Worm (Caenorhabditis elegans) whole organism, late embryonic: Measurements from ENCODE around the gene fbxa-73.
A peak's percentile ranks its signal among the peaks of the same experiment; 100 is the strongest.

ENCODE experiments used
- C08G9.2 ChIP-seq: sonication (generic microtip); optimal IDR thresholded peaks from 2 replicates; lab custom pipeline; 2016; ENCODE audit warnings: mild to moderate bottlenecking, missing genetic modification characterization, moderate library complexity, missing compliant biosample characterization
- ceh-18 ChIP-seq: sonication (generic microtip); optimal IDR thresholded peaks from 2 replicates; lab custom pipeline; 2016; ENCODE audit warnings: missing genetic modification characterization, missing compliant biosample characterization
- ceh-19 ChIP-seq: fragments of 200-800 bp; sonication (Bioruptor generic); optimal IDR thresholded peaks from 2 replicates; lab custom pipeline; 2018; ENCODE audit warnings: mild to moderate bottlenecking, missing genetic modification characterization, missing compliant biosample characterization
- ceh-30 ChIP-seq: fragments of 150-350 bp; optimal IDR thresholded peaks from 2 replicates; lab custom pipeline; 2014; ENCODE audit warnings: missing biosample characterization, missing genetic modification characterization
- ceh-34 ChIP-seq: sonication (generic microtip); optimal IDR thresholded peaks from 2 replicates; lab custom pipeline; 2016; ENCODE audit warnings: mild to moderate bottlenecking, missing genetic modification characterization, missing compliant biosample characterization
- ceh-45 ChIP-seq: fragments of 200-800 bp; sonication (Bioruptor generic); IDR thresholded peaks from 2 replicates; pipeline ENCODE4 v1.3.6; 2022; ENCODE audit warnings: missing genetic modification reagents, missing genetic modification characterization, missing compliant biosample characterization
- ceh-48 ChIP-seq: sonication (generic microtip); optimal IDR thresholded peaks from 2 replicates; lab custom pipeline; 2016; ENCODE audit warnings: missing genetic modification characterization, inconsistent platforms, missing compliant biosample characterization
- ceh-6 ChIP-seq: fragments of 200-800 bp; sonication (Bioruptor generic); optimal IDR thresholded peaks from 2 replicates; lab custom pipeline; 2018; ENCODE audit warnings: mild to moderate bottlenecking, missing genetic modification characterization, missing compliant biosample characterization
- ceh-9 ChIP-seq: sonication (generic microtip); optimal IDR thresholded peaks from 2 replicates; lab custom pipeline; 2016; ENCODE audit warnings: mild to moderate bottlenecking, missing genetic modification characterization, inconsistent platforms, missing compliant biosample characterization
- che-1 ChIP-seq: sonication (generic microtip); optimal IDR thresholded peaks from 2 replicates; lab custom pipeline; 2016; ENCODE audit warnings: mild to moderate bottlenecking, missing genetic modification characterization, missing compliant biosample characterization
- dve-1 ChIP-seq: sonication (generic microtip); optimal IDR thresholded peaks from 2 replicates; lab custom pipeline; 2017; ENCODE audit warnings: antibody characterized with exemption, mild to moderate bottlenecking, missing genetic modification characterization, missing compliant biosample characterization
- elt-2 ChIP-seq: sonication (generic microtip); optimal IDR thresholded peaks from 2 replicates; lab custom pipeline; 2016; ENCODE audit warnings: missing genetic modification reagents, missing genetic modification characterization, missing compliant biosample characterization
- elt-4 ChIP-seq: sonication (generic microtip); optimal IDR thresholded peaks from 2 replicates; lab custom pipeline; 2016; ENCODE audit warnings: missing genetic modification characterization, missing compliant biosample characterization
- ets-4 ChIP-seq: sonication (generic microtip); optimal IDR thresholded peaks from 2 replicates; lab custom pipeline; 2016; ENCODE audit warnings: missing genetic modification characterization, missing compliant biosample characterization
- eyg-1 ChIP-seq: sonication (generic microtip); optimal IDR thresholded peaks from 2 replicates; lab custom pipeline; 2016; ENCODE audit warnings: missing genotype, missing genetic modification characterization, missing compliant biosample characterization
- fkh-6 ChIP-seq: sonication (generic microtip); optimal IDR thresholded peaks from 2 replicates; lab custom pipeline; 2016; ENCODE audit warnings: missing genetic modification characterization, missing compliant biosample characterization
- gmeb-2 ChIP-seq: sonication (generic microtip); optimal IDR thresholded peaks from 2 replicates; lab custom pipeline; 2016; ENCODE audit warnings: missing genetic modification characterization, inconsistent platforms, missing compliant biosample characterization
- hlh-15 ChIP-seq: sonication (generic microtip); optimal IDR thresholded peaks from 2 replicates; lab custom pipeline; 2016; ENCODE audit warnings: missing genetic modification characterization, missing compliant biosample characterization
- hlh-6 ChIP-seq: sonication (generic microtip); optimal IDR thresholded peaks from 2 replicates; lab custom pipeline; 2016; ENCODE audit warnings: missing genotype, missing genetic modification characterization, missing compliant biosample characterization
- lin-11 ChIP-seq: fragments of 200-800 bp; sonication (Bioruptor generic); optimal IDR thresholded peaks from 2 replicates; lab custom pipeline; 2018; ENCODE audit warnings: mild to moderate bottlenecking, missing genetic modification characterization, missing compliant biosample characterization
- madf-2 ChIP-seq: sonication (generic microtip); optimal IDR thresholded peaks from 2 replicates; lab custom pipeline; 2017; ENCODE audit warnings: missing genetic modification characterization, missing compliant biosample characterization
- mec-3 ChIP-seq: sonication (generic microtip); optimal IDR thresholded peaks from 2 replicates; lab custom pipeline; 2016; ENCODE audit warnings: borderline replicate concordance, missing genetic modification characterization, missing compliant biosample characterization
- nfya-1 ChIP-seq: sonication (generic microtip); optimal IDR thresholded peaks from 2 replicates; lab custom pipeline; 2017; ENCODE audit warnings: missing genetic modification characterization, mild to moderate bottlenecking, missing compliant biosample characterization, antibody characterized with exemption, moderate library complexity
- nhr-11 ChIP-seq: fragments of 150-350 bp; optimal IDR thresholded peaks from 2 replicates; lab custom pipeline; 2014; ENCODE audit warnings: missing biosample characterization, missing genetic modification characterization
- npax-4 ChIP-seq: sonication (generic microtip); optimal IDR thresholded peaks from 2 replicates; lab custom pipeline; 2016; ENCODE audit warnings: missing genetic modification characterization, missing compliant biosample characterization
- pha-4 ChIP-seq: fragments of 150-350 bp; optimal IDR thresholded peaks from 2 replicates; lab custom pipeline; 2018; ENCODE audit warnings: missing biosample characterization, missing genetic modification reagents, missing genetic modification characterization
- pqm-1 ChIP-seq: sonication (generic microtip); optimal IDR thresholded peaks from 2 replicates; lab custom pipeline; 2016; ENCODE audit warnings: missing genetic modification characterization, missing compliant biosample characterization
- sdc-2 ChIP-seq: sonication (generic microtip); optimal IDR thresholded peaks from 2 replicates; lab custom pipeline; 2016; ENCODE audit warnings: missing genotype, missing genetic modification characterization, missing compliant biosample characterization
- sox-2 ChIP-seq: fragments of 200-800 bp; sonication (Bioruptor generic); IDR thresholded peaks from 2 replicates; pipeline ENCODE4 v1.3.6; 2022; ENCODE audit warnings: missing genetic modification reagents, missing genetic modification characterization, missing compliant biosample characterization
- sox-4 ChIP-seq: sonication (generic microtip); optimal IDR thresholded peaks from 2 replicates; lab custom pipeline; 2017; ENCODE audit warnings: mild to moderate bottlenecking, missing genetic modification characterization, inconsistent platforms, missing compliant biosample characterization
- syd-9 ChIP-seq: sonication (generic microtip); optimal IDR thresholded peaks from 2 replicates; lab custom pipeline; 2016; ENCODE audit warnings: mild to moderate bottlenecking, missing genetic modification characterization, moderate library complexity, missing compliant biosample characterization
- ttx-3 ChIP-seq: sonication (generic microtip); optimal IDR thresholded peaks from 2 replicates; lab custom pipeline; 2016; ENCODE audit warnings: missing genetic modification reagents, missing genetic modification characterization, missing compliant biosample characterization
- unc-42 ChIP-seq: sonication (generic microtip); optimal IDR thresholded peaks from 2 replicates; lab custom pipeline; 2016; ENCODE audit warnings: missing genotype, missing genetic modification characterization, missing compliant biosample characterization
- unc-55 ChIP-seq: sonication (generic microtip); optimal IDR thresholded peaks from 2 replicates; lab custom pipeline; 2017; ENCODE audit warnings: missing biosample characterization, missing genetic modification reagents, missing genetic modification characterization
- ztf-16 ChIP-seq: sonication (generic microtip); optimal IDR thresholded peaks from 2 replicates; lab custom pipeline; 2017; ENCODE audit warnings: missing genetic modification characterization, missing compliant biosample characterization

Gene fbxa-73

DNA sequence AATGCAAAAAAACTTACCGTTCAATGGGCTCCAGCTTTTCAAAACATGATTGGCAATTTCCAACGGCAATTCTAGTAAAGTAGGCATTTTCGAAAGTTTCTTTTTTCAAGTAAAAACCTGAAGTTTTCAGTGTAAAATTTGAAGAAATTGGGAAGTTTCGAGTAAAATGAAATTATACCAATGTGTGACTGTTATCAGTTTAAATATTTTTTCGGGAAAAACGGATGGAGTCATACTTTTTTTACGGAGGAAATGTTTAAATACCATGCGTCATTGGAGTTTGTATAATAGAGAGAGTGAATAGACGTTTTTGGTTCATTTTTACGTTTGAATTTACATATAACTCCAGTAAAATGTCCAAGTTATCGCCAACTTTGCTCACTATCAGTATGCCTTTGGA lies 33.8 kb upstream of the fbxa-73 start, which contains the start of gene fbxa-12:
Gene fbxa-12 (plus strand): TSS at position 301 of the 400 bp plus-strand sequence.
- TF ChIP-seq ceh-34 (tag; lab: Kevin White, UChicago) (no peak), hlh-6 (tag; lab: Kevin White, UChicago) (no peak), ceh-6 (GFP tag; lab: Kevin White, UChicago) (no peak), sox-2 (GFP tag; lab: Robert Waterston, UW) (no peak), C08G9.2 (tag; lab: Kevin White, UChicago) (no peak), nfya-1 (no peak)

DNA sequence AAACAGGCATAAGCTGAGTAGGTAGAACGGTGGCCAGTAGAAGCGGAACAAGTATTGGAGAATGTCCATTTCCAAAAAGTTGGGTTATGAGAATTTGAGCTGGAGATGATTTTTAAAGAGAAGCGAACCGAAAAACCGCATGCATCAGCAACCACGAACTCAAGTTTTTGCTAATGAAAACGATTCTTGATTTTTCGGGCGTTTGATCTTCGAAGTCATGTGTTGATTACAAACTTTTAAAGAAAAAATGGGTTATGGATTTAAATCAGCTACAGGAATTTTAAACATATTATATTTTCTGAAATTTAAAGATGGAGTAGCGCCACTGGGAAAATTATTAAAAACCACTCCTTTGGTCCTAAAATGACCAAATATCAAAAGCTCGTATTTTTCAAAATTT lies 29.3 kb upstream of the fbxa-73 start, which contains the start of gene srd-65:
Gene srd-65 (minus strand): TSS at position 101 of the 400 bp plus-strand sequence.
- TF ChIP-seq syd-9 (tag; lab: Kevin White, UChicago) (no peak), gmeb-2 (tag; lab: Kevin White, UChicago) (no peak), elt-4 (tag; lab: Kevin White, UChicago) (no peak), ceh-19 (GFP tag; lab: Kevin White, UChicago) (no peak), ceh-30 (tag; lab: Kevin White, UChicago) (no peak), pqm-1 (no peak), ceh-9 (tag; lab: Kevin White, UChicago) (no peak), eyg-1 (tag; lab: Kevin White, UChicago) (no peak), ztf-16 (tag; lab: Kevin White, UChicago) (no peak), che-1 (tag; lab: Kevin White, UChicago) (no peak)

DNA sequence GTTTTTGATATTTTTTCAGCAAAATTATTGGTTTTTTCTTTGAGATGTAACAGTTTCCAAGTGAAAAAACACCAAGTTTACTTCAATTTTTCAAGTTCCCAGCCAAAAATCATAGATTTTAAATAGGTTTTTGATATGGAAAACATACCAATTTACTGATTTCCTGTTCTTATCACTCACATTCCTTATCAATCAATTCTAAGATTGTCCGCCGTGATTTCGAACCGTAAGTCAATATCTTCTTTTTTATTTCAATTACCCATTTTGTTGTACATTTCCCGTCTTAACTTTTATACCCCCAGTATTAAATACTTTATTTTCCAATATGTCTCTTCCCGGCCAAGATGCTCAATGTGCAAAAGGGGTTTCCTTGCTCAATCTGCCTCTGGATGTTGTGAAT lies 28.8 kb upstream of the fbxa-73 start, which contains the start of gene fbxa-38:
Gene fbxa-38 (plus strand): TSS at position 195 of the 400 bp plus-strand sequence.
- TF ChIP-seq elt-2 (tag; lab: Kevin White, UChicago) (peak; percentile 11), ceh-18 (tag; lab: Kevin White, UChicago) (no peak)

DNA sequence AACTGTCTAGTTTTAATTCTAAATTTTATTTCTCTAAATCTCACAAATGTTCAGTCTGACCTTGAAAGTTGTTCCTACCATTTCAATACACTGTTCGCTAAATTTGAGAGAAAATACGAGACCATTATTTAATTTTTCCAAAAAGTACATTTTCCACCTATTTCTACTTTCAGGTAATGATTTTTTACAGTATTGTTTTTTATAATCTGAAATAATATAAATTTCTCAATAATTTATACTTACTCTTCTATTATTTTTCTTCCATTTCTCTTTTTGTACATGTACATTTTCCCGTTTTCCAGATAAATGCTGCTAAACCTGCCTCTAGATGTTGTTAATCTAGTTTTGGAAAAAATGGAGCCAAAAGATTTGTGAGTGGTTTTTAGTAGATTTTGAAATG lies 25.8 kb upstream of the fbxa-73 start, which contains the start of gene fbxa-62:
Gene fbxa-62 (plus strand): TSS at position 301 of the 400 bp plus-strand sequence.
- TF ChIP-seq hlh-6 (tag; lab: Kevin White, UChicago) (no peak), mec-3 (tag; lab: Kevin White, UChicago) (no peak), sdc-2 (tag; lab: Kevin White, UChicago) (no peak), ceh-45 (GFP tag; lab: Robert Waterston, UW) (no peak), sox-4 (no peak), hlh-15 (tag; lab: Kevin White, UChicago) (no peak), nhr-11 (tag; lab: Kevin White, UChicago) (no peak), dve-1 (tag; lab: Kevin White, UChicago) (no peak), ets-4 (tag; lab: Kevin White, UChicago) (no peak), fkh-6 (tag; lab: Kevin White, UChicago) (no peak), pha-4 (tag; lab: Kevin White, UChicago) (no peak), npax-4 (tag; lab: Kevin White, UChicago) (no peak), unc-42 (no peak)
- TF ChIP-seq, all 69 proteins: peak for 0

DNA sequence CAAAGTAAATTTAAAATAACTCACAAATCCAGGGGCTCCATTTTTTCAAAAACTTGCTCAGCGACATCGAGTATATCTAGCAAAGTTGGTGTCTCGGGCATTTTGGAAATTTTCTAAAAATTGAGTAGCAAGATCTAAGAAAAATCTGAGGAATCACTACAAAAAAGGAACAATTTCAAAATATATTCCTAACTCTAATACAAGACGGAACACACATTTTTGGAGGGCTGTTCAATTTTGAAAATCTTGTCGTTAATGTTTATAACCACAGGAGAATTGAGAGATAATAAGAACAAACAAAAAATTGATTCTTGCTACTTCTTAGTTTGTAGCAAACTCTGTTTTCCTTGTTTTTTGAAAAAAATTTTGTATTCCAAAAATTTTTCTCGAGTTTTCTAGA lies 20.9 kb upstream of the fbxa-73 start, which contains the start of gene fbxa-47:
Gene fbxa-47 (minus strand): TSS at position 101 of the 400 bp plus-strand sequence.
- no peak for TF ChIP-seq ceh-48 (tag; lab: Kevin White, UChicago)
- no peak for TF ChIP-seq ttx-3
- no peak for TF ChIP-seq lin-11 (tag; lab: Kevin White, UChicago)
- no peak for TF ChIP-seq ceh-6 (GFP tag; lab: Kevin White, UChicago)
- TF ChIP-seq eyg-1 (tag; lab: Kevin White, UChicago), result no peak
- TF ChIP-seq unc-55, result no peak
- no peak for TF ChIP-seq fkh-6 (tag; lab: Kevin White, UChicago)
- TF ChIP-seq madf-2 (tag; lab: Kevin White, UChicago), result no peak
- no peak for TF ChIP-seq ceh-34 (tag; lab: Kevin White, UChicago)
- no peak for TF ChIP-seq sox-2 (GFP tag; lab: Robert Waterston, UW)
